Worm (Caenorhabditis elegans): ENCODE results near the gene W02D7.6.
A peak's percentile ranks its signal among the peaks of the same experiment; 100 is the strongest.

W02D7.6 gene

DNA sequence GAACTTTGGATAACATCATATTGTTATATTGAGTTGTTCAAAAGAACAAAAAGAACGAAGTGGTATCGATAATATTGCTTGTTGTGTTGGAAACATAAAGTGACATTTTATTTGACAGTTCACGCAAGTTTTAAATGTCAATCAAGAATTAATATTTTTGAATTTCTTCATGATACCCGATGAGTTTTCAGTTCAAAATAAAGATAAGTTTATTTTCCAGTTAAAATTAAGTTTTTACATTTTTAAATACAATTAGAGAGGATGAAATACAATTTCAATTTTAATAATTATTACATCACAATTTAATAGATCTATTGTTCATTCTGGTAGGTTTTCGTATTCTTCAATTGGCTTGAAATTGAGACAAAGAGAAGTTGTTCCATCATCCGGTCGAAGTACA is 3.8 kb downstream of the W02D7.6 start, which contains the start of gene W02D7.4:
Gene W02D7.4, minus strand, starts transcription at position 101 of the 400 bp plus-strand sequence.
- TF ChIP-seq mbf-1 (tag; optimal IDR thresholded peaks at IDR 0.05) (no peak), F13H6.1 (tag; optimal IDR thresholded peaks at IDR 0.05) (no peak), C34F6.9 (tag; optimal IDR thresholded peaks at IDR 0.05) (no peak), ceh-16 (tag; optimal IDR thresholded peaks at IDR 0.05) (no peak), lsy-2 (tag; optimal IDR thresholded peaks at IDR 0.05) (no peak), snpc-4 (tag; optimal IDR thresholded peaks at IDR 0.05) (no peak), unc-55 (GFP tag; optimal IDR thresholded peaks at IDR 0.05) (no peak), mdl-1 (tag; optimal IDR thresholded peaks at IDR 0.05) (no peak), nhr-21 (tag; optimal IDR thresholded peaks at IDR 0.05) (no peak), lin-11 (tag; optimal IDR thresholded peaks at IDR 0.05) (no peak), ztf-11 (tag; optimal IDR thresholded peaks at IDR 0.05) (no peak), dmd-4 (tag; optimal IDR thresholded peaks at IDR 0.05) (no peak)

ce11 chrV:8295866-8296265 is 5.4 kb downstream of the W02D7.6 start, which contains the start of gene smex-1:
Gene smex-1, minus strand, starts transcription at chrV:8295966.
- TF ChIP-seq nhr-129 (tag; optimal IDR thresholded peaks at IDR 0.05) (no peak), lin-11 (tag; optimal IDR thresholded peaks at IDR 0.05) (no peak), nhr-6 (tag; optimal IDR thresholded peaks at IDR 0.05) (no peak), nhr-10 (tag; optimal IDR thresholded peaks at IDR 0.05) (no peak), snpc-4 (tag; optimal IDR thresholded peaks at IDR 0.05) (no peak), unc-62 (GFP tag; optimal IDR thresholded peaks at IDR 0.05) (no peak), skn-1 (tag; optimal IDR thresholded peaks at IDR 0.05) (no peak), ztf-1 (GFP tag; conservative IDR thresholded peaks at IDR 0.05) (no peak), crh-2 (tag; optimal IDR thresholded peaks at IDR 0.05) (no peak), unc-55 (GFP tag; optimal IDR thresholded peaks at IDR 0.05) (no peak), elt-3 (tag; optimal IDR thresholded peaks at IDR 0.05) (no peak), F13H6.1 (tag; optimal IDR thresholded peaks at IDR 0.05) (no peak), nhr-237 (tag; optimal IDR thresholded peaks at IDR 0.05) (no peak), unc-39 (tag; optimal IDR thresholded peaks at IDR 0.05) (no peak)

DNA sequence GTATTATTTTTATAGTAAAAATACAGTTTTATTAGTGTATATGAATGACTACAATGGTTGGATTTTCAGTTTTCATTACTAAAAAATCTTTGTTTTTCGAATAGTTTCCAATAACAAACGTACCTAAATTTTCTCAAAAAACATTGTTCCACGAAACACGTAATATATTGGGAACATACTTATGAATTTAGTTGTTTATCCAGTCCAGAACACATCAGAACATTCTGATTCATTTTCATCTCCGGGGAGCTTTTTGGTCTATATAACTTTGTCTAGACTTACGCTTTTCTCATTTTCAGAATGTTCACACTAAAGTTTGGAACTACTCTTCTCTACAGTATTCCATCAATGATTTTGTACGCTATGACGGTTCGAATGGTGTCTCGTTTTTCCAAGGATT is 9.5 kb downstream of the W02D7.6 start, which contains the start of gene srg-33:
Gene srg-33, plus strand, starts transcription at position 301 of the 400 bp plus-strand sequence.
- TF ChIP-seq nhr-21 (tag; optimal IDR thresholded peaks at IDR 0.05), result no peak
- no peak for TF ChIP-seq unc-39 (tag; optimal IDR thresholded peaks at IDR 0.05)
- no peak for TF ChIP-seq skn-1 (tag; optimal IDR thresholded peaks at IDR 0.05)
- no peak for TF ChIP-seq crh-2 (tag; optimal IDR thresholded peaks at IDR 0.05)
- no peak for TF ChIP-seq nhr-12 (tag; optimal IDR thresholded peaks at IDR 0.05)
- TF ChIP-seq nhr-11 (tag; optimal IDR thresholded peaks at IDR 0.05), result no peak
- TF ChIP-seq unc-62 (GFP tag; optimal IDR thresholded peaks at IDR 0.05), result no peak
- no peak for TF ChIP-seq peb-1 (tag; optimal IDR thresholded peaks at IDR 0.05)
- TF ChIP-seq sem-4 (tag; optimal IDR thresholded peaks at IDR 0.05), result no peak
- no peak for TF ChIP-seq F13H6.1 (tag; optimal IDR thresholded peaks at IDR 0.05)
- TF ChIP-seq ceh-16 (tag; optimal IDR thresholded peaks at IDR 0.05), result no peak
- TF ChIP-seq unc-55 (GFP tag; optimal IDR thresholded peaks at IDR 0.05), result no peak
- TF ChIP-seq ztf-4 (tag; optimal IDR thresholded peaks at IDR 0.05), result no peak
- TF ChIP-seq lsy-2 (tag; optimal IDR thresholded peaks at IDR 0.05), result no peak
- no peak for TF ChIP-seq dmd-4 (tag; optimal IDR thresholded peaks at IDR 0.05)
- no peak for TF ChIP-seq sma-3 (GFP tag; optimal IDR thresholded peaks at IDR 0.05)
- no peak for TF ChIP-seq egl-27 (tag; optimal IDR thresholded peaks at IDR 0.05)
- no peak for TF ChIP-seq elt-3 (tag; optimal IDR thresholded peaks at IDR 0.05)

DNA sequence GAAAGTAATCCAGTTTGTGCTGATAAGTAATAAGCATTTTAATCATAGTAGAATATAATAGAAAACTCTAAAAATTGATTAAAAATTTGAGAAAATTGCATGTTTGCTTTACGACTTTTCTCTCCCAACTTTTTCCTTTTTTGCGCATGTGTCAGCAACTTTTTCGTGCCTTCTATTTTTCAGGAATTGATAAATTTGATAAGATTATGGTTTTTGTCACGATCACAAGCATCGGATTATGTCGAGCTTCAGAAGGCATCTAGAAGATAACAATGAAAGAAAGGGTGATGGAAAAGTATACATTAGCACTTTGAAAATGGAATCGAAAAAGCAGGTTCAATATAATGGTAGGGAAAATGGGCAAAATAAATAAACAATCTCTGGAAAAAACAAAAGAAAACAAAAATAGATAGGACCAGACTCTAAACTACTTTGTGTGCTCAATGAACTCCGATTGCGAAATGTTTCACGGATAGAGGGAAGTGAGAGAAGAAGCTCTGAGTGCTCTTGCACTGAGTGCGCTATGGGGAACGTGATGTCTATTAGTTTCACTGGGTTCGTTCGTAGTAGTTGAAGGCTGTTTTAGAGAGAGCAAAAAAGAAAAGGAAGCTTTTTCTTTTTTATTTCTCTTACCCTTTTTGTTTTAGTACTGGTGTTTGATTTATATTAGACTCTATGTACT is 13.0 kb downstream of the W02D7.6 start:
- no peak for TF ChIP-seq nhr-129 (tag; optimal IDR thresholded peaks at IDR 0.05)
- peak; percentile 98 for TF ChIP-seq sma-9 (GFP tag; optimal IDR thresholded peaks at IDR 0.05)
- no peak for TF ChIP-seq sma-9 (tag; optimal IDR thresholded peaks at IDR 0.05)
- no peak for TF ChIP-seq nhr-237 (tag; optimal IDR thresholded peaks at IDR 0.05)
- TF ChIP-seq nhr-6 (tag; optimal IDR thresholded peaks at IDR 0.05), result peak; percentile 7
- TF ChIP-seq zag-1 (tag; optimal IDR thresholded peaks at IDR 0.05), result peak; percentile 24
- peak; percentile 45 for TF ChIP-seq C34F6.9 (tag; optimal IDR thresholded peaks at IDR 0.05)
- TF ChIP-seq gmeb-1 (tag; optimal IDR thresholded peaks at IDR 0.05), result no peak
- TF ChIP-seq unc-55 (GFP tag; optimal IDR thresholded peaks at IDR 0.05), result no peak
- TF ChIP-seq mdl-1 (tag; optimal IDR thresholded peaks at IDR 0.05), result peak in 1 of 2 experiments; percentile 64

ce11 chrV:8285455-8285854 is 15.9 kb downstream of the W02D7.6 start:
- TF ChIP-seq fos-1 (tag; optimal IDR thresholded peaks at IDR 0.05) (peak; percentile 28), unc-55 (GFP tag; optimal IDR thresholded peaks at IDR 0.05) (no peak)

Data from whole organism, L2 larva.